Worm (Caenorhabditis elegans) whole organism, early embryonic: ENCODE results near the gene C31B8.1.

Experiments used
- B0310.2 ChIP-seq: sonication (generic microtip); optimal IDR thresholded peaks from 2 replicates; lab custom pipeline; 2016; ENCODE audit warnings: mild to moderate bottlenecking, missing genetic modification characterization, missing compliant biosample characterization
- ama-1 ChIP-seq: fragments of 150-350 bp; optimal IDR thresholded peaks from 2 replicates; lab custom pipeline; 2014
- ceh-13 ChIP-seq: fragments of 200-800 bp; sonication (Bioruptor generic); optimal IDR thresholded peaks from 2 replicates; lab custom pipeline; 2018; ENCODE audit warnings: mild to moderate bottlenecking, missing genetic modification characterization, missing compliant biosample characterization
- ets-7 ChIP-seq: sonication (generic microtip); optimal IDR thresholded peaks from 2 replicates; lab custom pipeline; 2016; ENCODE audit warnings: missing genotype, missing genetic modification characterization, missing compliant biosample characterization
- flt-1 ChIP-seq: fragments of 200-800 bp; sonication (Bioruptor generic); IDR thresholded peaks from 2 replicates; pipeline ENCODE4 v1.3.6; 2022; ENCODE audit warnings: missing genetic modification characterization, missing compliant biosample characterization
- pes-1 ChIP-seq: fragments of 200-800 bp; sonication (Bioruptor generic); IDR thresholded peaks from 2 replicates; pipeline ENCODE4 v1.3.6; 2022; ENCODE audit warnings: missing genetic modification reagents, missing genetic modification characterization, missing compliant biosample characterization
- scrt-1 ChIP-seq: fragments of 200-800 bp; sonication (Bioruptor generic); IDR thresholded peaks from 2 replicates; pipeline ENCODE4 v1.3.6; 2022; ENCODE audit warnings: missing genetic modification characterization, missing compliant biosample characterization
- sea-1 ChIP-seq: fragments of 200-800 bp; sonication (Bioruptor generic); conservative IDR thresholded peaks from 2 replicates; pipeline ENCODE4 v1.3.6; 2022; ENCODE audit warnings: missing genetic modification characterization, missing compliant biosample characterization
- tbx-37 ChIP-seq: fragments of 200-800 bp; sonication (Bioruptor generic); conservative IDR thresholded peaks from 2 replicates; pipeline ENCODE4 v1.3.6; 2022; ENCODE audit warnings: missing genetic modification reagents, missing genetic modification characterization, missing compliant biosample characterization
- tra-4 ChIP-seq: sonication (generic microtip); optimal IDR thresholded peaks from 2 replicates; lab custom pipeline; 2017; ENCODE audit warnings: missing genetic modification characterization, missing compliant biosample characterization

DNA sequence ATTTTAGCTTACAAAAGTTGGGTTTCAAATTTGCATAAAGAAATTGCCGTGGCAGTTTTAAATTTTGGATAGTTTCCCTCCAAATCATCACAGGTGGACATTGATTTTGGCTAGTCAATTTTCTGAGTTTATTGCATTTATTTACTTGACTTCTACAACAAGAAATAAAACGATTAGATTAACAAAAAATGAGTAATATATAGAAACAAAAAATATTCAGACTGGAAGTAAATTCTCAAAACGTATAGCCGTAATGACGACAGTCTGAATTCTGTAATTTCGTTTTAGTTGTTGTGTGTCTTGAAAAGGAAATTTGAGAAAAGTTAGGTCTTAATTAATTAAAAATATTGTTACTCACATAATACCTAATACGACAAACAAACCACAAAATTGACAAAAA, 7.1 kb downstream of the C31B8.1 start, which contains the start of gene srw-141:
- TF ChIP-seq flt-1 (no peak), scrt-1 (GFP tag; lab: Robert Waterston, UW) (no peak), tra-4 (tag; lab: Kevin White, UChicago) (no peak), B0310.2 (tag; lab: Kevin White, UChicago) (no peak), ama-1 (no peak), sea-1 (GFP tag; lab: Robert Waterston, UW) (no peak), tbx-37 (GFP tag; lab: Robert Waterston, UW) (no peak), ceh-13 (GFP tag; lab: Kevin White, UChicago) (no peak), pes-1 (GFP tag; lab: Robert Waterston, UW) (no peak), ets-7 (tag; lab: Kevin White, UChicago) (no peak)
